Worm (Caenorhabditis elegans) whole organism, L4 larva: ENCODE results near the gene fbxb-41.

ENCODE experiments used
- R02D3.7 ChIP-seq: fragments of 150-350 bp; sonication (generic microtip); optimal IDR thresholded peaks from 3 replicates; lab custom pipeline; 2014; ENCODE audit warnings: missing biosample characterization, missing genetic modification characterization
- Y5F2A.4 ChIP-seq: fragments of 200-800 bp; sonication (Bioruptor generic); optimal IDR thresholded peaks from 2 replicates; lab custom pipeline; 2018; ENCODE audit warnings: mild to moderate bottlenecking, missing genetic modification characterization, missing compliant biosample characterization
- ZK546.5 ChIP-seq, 2 experiments: sonication (generic microtip); optimal IDR thresholded peaks; 2 replicates each; lab custom pipeline; 2017; ENCODE audit warnings: missing biosample characterization in 2 of 2, missing genetic modification characterization in 2 of 2
- aha-1 ChIP-seq: fragments of 150-350 bp; peaks from one replicate; lab custom pipeline; 2014; ENCODE audit warnings: missing biosample characterization, missing genetic modification characterization
- aly-2 ChIP-seq: sonication (generic microtip); optimal IDR thresholded peaks from 2 replicates; lab custom pipeline; 2018; ENCODE audit warnings: missing biosample characterization, missing genetic modification characterization
- dve-1 ChIP-seq: sonication (generic microtip); optimal IDR thresholded peaks from 2 replicates; lab custom pipeline; 2017; ENCODE audit warnings: antibody characterized with exemption, mild to moderate bottlenecking, missing genetic modification characterization, missing compliant biosample characterization; ENCODE audit not compliant: insufficient read depth
- fkh-10 ChIP-seq: fragments of 150-350 bp; optimal IDR thresholded peaks from 2 replicates; lab custom pipeline; 2014; ENCODE audit warnings: missing biosample characterization, missing genetic modification reagents, missing genetic modification characterization
- fos-1 ChIP-seq: fragments of 150-350 bp; optimal IDR thresholded peaks from 2 replicates; lab custom pipeline; 2014; ENCODE audit warnings: missing biosample characterization, missing genetic modification characterization
- lsy-2 ChIP-seq, 2 experiments: fragments of 150-350 bp in 1 of 2; sonication (generic microtip) in 1 of 2; optimal IDR thresholded peaks; 2 replicates each; lab custom pipeline; 2014 to 2017; ENCODE audit warnings: missing biosample characterization in 2 of 2, missing genetic modification characterization in 2 of 2
- nhr-237 ChIP-seq: sonication (generic microtip); optimal IDR thresholded peaks from 2 replicates; lab custom pipeline; 2017; ENCODE audit warnings: missing biosample characterization, missing genetic modification characterization
- nhr-28 ChIP-seq: fragments of 150-350 bp; optimal IDR thresholded peaks from 2 replicates; lab custom pipeline; 2014; ENCODE audit warnings: missing biosample characterization, missing genetic modification characterization
- nhr-76 ChIP-seq: fragments of 150-350 bp; optimal IDR thresholded peaks from 2 replicates; lab custom pipeline; 2014; ENCODE audit warnings: missing biosample characterization, missing genetic modification characterization
- php-3 ChIP-seq: fragments of 200-800 bp; sonication (Bioruptor generic); IDR thresholded peaks from 2 replicates; pipeline ENCODE4 v1.3.6; 2022; ENCODE audit warnings: missing genetic modification reagents, missing genetic modification characterization, missing compliant biosample characterization
- rbr-2 ChIP-seq: sonication (generic microtip); optimal IDR thresholded peaks from 2 replicates; lab custom pipeline; 2016; ENCODE audit warnings: missing genotype, missing genetic modification characterization, missing compliant biosample characterization

ce11 chrII:1001351-1001750 is 40.8 kb downstream of the fbxb-41 start, which contains the start of the genes fbxb-30 and F45D11.5:
- no peak for TF ChIP-seq dve-1 (tag; lab: Kevin White, UChicago)
- no peak for TF ChIP-seq Y5F2A.4 (GFP tag; lab: Kevin White, UChicago)
- no peak for TF ChIP-seq aha-1 (tag; lab: Kevin White, UChicago)
- TF ChIP-seq fkh-10 (GFP tag; lab: Kevin White, UChicago) = no peak
- TF ChIP-seq fos-1 (tag; lab: Kevin White, UChicago) = no peak
- no peak for TF ChIP-seq nhr-237 (tag; lab: Kevin White, UChicago)
- no peak for TF ChIP-seq lsy-2 (tag; optimal IDR thresholded peaks at IDR 0.05; lab: Kevin White, UChicago)
- no peak for TF ChIP-seq ZK546.5 (tag; optimal IDR thresholded peaks at IDR 0.05; lab: Kevin White, UChicago)
- TF ChIP-seq rbr-2 (tag; lab: Kevin White, UChicago) = no peak
- TF ChIP-seq php-3 (GFP tag; lab: Robert Waterston, UW) = no peak
- TF ChIP-seq nhr-76 = no peak
- no peak for TF ChIP-seq R02D3.7 (tag; lab: Kevin White, UChicago)
- TF ChIP-seq aly-2 (tag; lab: Kevin White, UChicago) = no peak
- TF ChIP-seq nhr-28 (tag; lab: Kevin White, UChicago) = no peak
